Worm (Caenorhabditis elegans) whole organism, midembryonic: ENCODE results near the gene F26D2.13.

Experiments used
- T22C8.4 ChIP-seq: fragments of 200-800 bp; sonication (Bioruptor generic); IDR thresholded peaks from 2 replicates; pipeline ENCODE4 v1.3.6; 2022; ENCODE audit warnings: missing genetic modification characterization, missing compliant biosample characterization
- cog-1 ChIP-seq: sonication (generic microtip); optimal IDR thresholded peaks from 2 replicates; lab custom pipeline; 2016; ENCODE audit warnings: missing genetic modification characterization, missing compliant biosample characterization
- flt-1 ChIP-seq: fragments of 200-800 bp; sonication (Bioruptor generic); IDR thresholded peaks from 2 replicates; pipeline ENCODE4 v1.3.6; 2022; ENCODE audit warnings: missing genetic modification characterization, missing compliant biosample characterization
- klf-2 ChIP-seq: fragments of 200-800 bp; sonication (Bioruptor generic); conservative IDR thresholded peaks from 2 replicates; pipeline ENCODE4 v1.3.6; 2022; ENCODE audit warnings: missing genetic modification reagents, missing genetic modification characterization, missing compliant biosample characterization
- med-1 ChIP-seq: sonication (generic microtip); optimal IDR thresholded peaks from 2 replicates; lab custom pipeline; 2017; ENCODE audit warnings: missing genetic modification characterization, mild to moderate bottlenecking, missing compliant biosample characterization, antibody characterized with exemption, missing genetic modification reagents; ENCODE audit not compliant: insufficient read depth
- ref-1 ChIP-seq: fragments of 200-800 bp; sonication (Bioruptor generic); conservative IDR thresholded peaks from 2 replicates; pipeline ENCODE4 v1.3.6; 2022; ENCODE audit warnings: missing genetic modification reagents, missing genetic modification characterization, missing compliant biosample characterization
- ztf-23 ChIP-seq: fragments of 200-800 bp; sonication (Bioruptor generic); IDR thresholded peaks from 2 replicates; pipeline ENCODE4 v1.3.6; 2022; ENCODE audit warnings: missing genetic modification reagents, missing genetic modification characterization, missing compliant biosample characterization
- ztf-29 ChIP-seq: fragments of 200-800 bp; sonication (Bioruptor generic); IDR thresholded peaks from 2 replicates; pipeline ENCODE4 v1.3.6; 2022; ENCODE audit warnings: missing genetic modification reagents, missing genetic modification characterization, missing compliant biosample characterization

DNA sequence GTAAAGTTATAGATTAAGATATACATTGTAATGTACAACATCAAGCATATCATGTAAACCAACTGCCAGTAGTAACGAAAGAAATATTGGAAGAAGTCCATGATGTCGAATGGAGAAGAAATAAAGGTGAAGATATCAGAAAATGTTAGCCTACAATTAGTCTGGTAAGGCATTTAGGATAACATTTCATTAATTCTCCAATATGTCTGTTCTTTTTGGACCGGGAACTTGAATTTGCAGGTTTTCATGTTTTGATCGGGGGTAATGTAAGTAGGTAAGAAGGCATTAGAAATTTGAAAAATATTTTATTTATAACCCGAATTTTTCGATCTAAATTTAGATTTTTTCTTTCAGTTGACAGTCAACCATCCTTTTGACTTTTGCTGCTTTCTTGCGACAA lies 41.7 kb downstream of the F26D2.13 start, which contains the start of gene srd-63:
- TF ChIP-seq ztf-23 (GFP tag; lab: Robert Waterston, UW) (no peak), cog-1 (tag; lab: Kevin White, UChicago) (no peak), klf-2 (no peak), med-1 (GFP tag; lab: Kevin White, UChicago) (no peak), T22C8.4 (GFP tag; lab: Robert Waterston, UW) (no peak), ref-1 (GFP tag; lab: Robert Waterston, UW) (no peak), flt-1 (GFP tag; lab: Robert Waterston, UW) (no peak), ztf-29 (GFP tag; lab: Robert Waterston, UW) (no peak)
